Worm (Caenorhabditis elegans) whole organism, L2 larva: ENCODE data around the gene C34C12.1.
A peak's percentile ranks its signal among the peaks of the same experiment; 100 is the strongest.

Source experiments
- C34F6.9 ChIP-seq: fragments of 150-350 bp; optimal IDR thresholded peaks from 2 replicates; lab custom pipeline; 2014; ENCODE audit warnings: missing biosample characterization, missing genetic modification characterization
- F13H6.1 ChIP-seq: sonication (generic microtip); optimal IDR thresholded peaks from 2 replicates; lab custom pipeline; 2016; ENCODE audit warnings: missing genetic modification characterization, missing compliant biosample characterization
- R02D3.7 ChIP-seq: fragments of 150-350 bp; optimal IDR thresholded peaks from 2 replicates; lab custom pipeline; 2014; ENCODE audit warnings: missing biosample characterization, missing genetic modification characterization
- Y55F3AM.14 ChIP-seq: fragments of 200-800 bp; sonication (Bioruptor generic); optimal IDR thresholded peaks from 2 replicates; lab custom pipeline; 2018; ENCODE audit warnings: mild to moderate bottlenecking, missing genetic modification characterization, missing compliant biosample characterization
- ZK546.5 ChIP-seq: sonication (generic microtip); optimal IDR thresholded peaks from 2 replicates; lab custom pipeline; 2017; ENCODE audit warnings: missing biosample characterization, missing genetic modification characterization
- alr-1 ChIP-seq: fragments of 150-350 bp; optimal IDR thresholded peaks from 2 replicates; lab custom pipeline; 2014; ENCODE audit warnings: missing biosample characterization, missing genetic modification characterization
- aly-2 ChIP-seq: fragments of 150-350 bp; optimal IDR thresholded peaks from 2 replicates; lab custom pipeline; 2014; ENCODE audit warnings: missing biosample characterization, missing genetic modification characterization
- ama-1 ChIP-seq: fragments of 150-350 bp; optimal IDR thresholded peaks from 2 replicates; lab custom pipeline; 2018; ENCODE audit warnings: inconsistent platforms
- blmp-1 ChIP-seq: sonication (generic microtip); optimal IDR thresholded peaks from 2 replicates; lab custom pipeline; 2017; ENCODE audit warnings: missing genetic modification characterization, mild to moderate bottlenecking, missing compliant biosample characterization, antibody characterized with exemption, moderate library complexity; ENCODE audit not compliant: insufficient read depth
- ceh-16 ChIP-seq: fragments of 150-350 bp; optimal IDR thresholded peaks from 2 replicates; lab custom pipeline; 2014; ENCODE audit warnings: missing biosample characterization, missing genetic modification characterization
- ceh-82 ChIP-seq: fragments of 150-350 bp; optimal IDR thresholded peaks from 2 replicates; lab custom pipeline; 2014; ENCODE audit warnings: missing biosample characterization, missing genetic modification characterization
- crh-2 ChIP-seq: sonication (generic microtip); optimal IDR thresholded peaks from 2 replicates; lab custom pipeline; 2017; ENCODE audit warnings: missing biosample characterization, missing genetic modification characterization
- dmd-4 ChIP-seq: sonication (generic microtip); optimal IDR thresholded peaks from 2 replicates; lab custom pipeline; 2017; ENCODE audit warnings: missing biosample characterization, missing genetic modification characterization
- egl-27 ChIP-seq: sonication (generic microtip); optimal IDR thresholded peaks from 3 replicates; lab custom pipeline; 2017; ENCODE audit warnings: missing biosample characterization, missing genetic modification reagents, missing genetic modification characterization
- elt-1 ChIP-seq: fragments of 150-350 bp; optimal IDR thresholded peaks from 2 replicates; lab custom pipeline; 2014; ENCODE audit warnings: missing biosample characterization, missing genetic modification characterization
- elt-3 ChIP-seq: sonication (generic microtip); optimal IDR thresholded peaks from 2 replicates; lab custom pipeline; 2017; ENCODE audit warnings: missing biosample characterization, missing genetic modification characterization
- fos-1 ChIP-seq: fragments of 150-350 bp; optimal IDR thresholded peaks from 2 replicates; lab custom pipeline; 2014; ENCODE audit warnings: missing biosample characterization, missing genetic modification characterization
- gmeb-1 ChIP-seq: fragments of 150-350 bp; optimal IDR thresholded peaks from 2 replicates; lab custom pipeline; 2014; ENCODE audit warnings: missing biosample characterization, missing genetic modification characterization
- lin-11 ChIP-seq: fragments of 150-350 bp; sonication (generic microtip); optimal IDR thresholded peaks from 2 replicates; lab custom pipeline; 2014; ENCODE audit warnings: missing biosample characterization, missing genetic modification characterization, inconsistent platforms, mixed read lengths
- lin-13 ChIP-seq: fragments of 150-350 bp; optimal IDR thresholded peaks from 2 replicates; lab custom pipeline; 2014; ENCODE audit warnings: missing biosample characterization, missing genetic modification reagents, missing genetic modification characterization
- lin-39 ChIP-seq: fragments of 150-350 bp; optimal IDR thresholded peaks from 2 replicates; lab custom pipeline; 2014; ENCODE audit warnings: missing biosample characterization, missing genetic modification reagents, missing genetic modification characterization
- lsy-2 ChIP-seq, 2 experiments: fragments of 150-350 bp in 1 of 2; sonication (generic microtip) in 1 of 2; optimal IDR thresholded peaks; 2 replicates each; lab custom pipeline; 2014 to 2017; ENCODE audit warnings: missing biosample characterization in 2 of 2, missing genetic modification characterization in 2 of 2
- mab-5 ChIP-seq: fragments of 150-350 bp; optimal IDR thresholded peaks from 2 replicates; lab custom pipeline; 2014; ENCODE audit warnings: missing biosample characterization, missing genetic modification characterization
- mbf-1 ChIP-seq: sonication (generic microtip); optimal IDR thresholded peaks from 2 replicates; lab custom pipeline; 2017; ENCODE audit warnings: missing biosample characterization, missing genetic modification characterization
- mdl-1 ChIP-seq, 2 experiments: fragments of 150-350 bp in 1 of 2; sonication (generic microtip) in 1 of 2; optimal IDR thresholded peaks; 2 replicates each; lab custom pipeline; 2017; ENCODE audit warnings: missing biosample characterization in 2 of 2, missing genetic modification characterization in 2 of 2
- nhr-10 ChIP-seq: sonication (generic microtip); optimal IDR thresholded peaks from 2 replicates; lab custom pipeline; 2017; ENCODE audit warnings: missing biosample characterization, missing genetic modification characterization
- nhr-11 ChIP-seq: fragments of 150-350 bp; optimal IDR thresholded peaks from 2 replicates; lab custom pipeline; 2014; ENCODE audit warnings: missing biosample characterization, missing genetic modification characterization
- nhr-12 ChIP-seq: fragments of 150-350 bp; optimal IDR thresholded peaks from 2 replicates; lab custom pipeline; 2014; ENCODE audit warnings: missing biosample characterization, missing genetic modification characterization
- nhr-129 ChIP-seq: fragments of 150-350 bp; optimal IDR thresholded peaks from 2 replicates; lab custom pipeline; 2014; ENCODE audit warnings: missing biosample characterization, missing genetic modification characterization
- nhr-21 ChIP-seq: fragments of 150-350 bp; optimal IDR thresholded peaks from 2 replicates; lab custom pipeline; 2014; ENCODE audit warnings: missing biosample characterization, missing genetic modification characterization
- nhr-23 ChIP-seq: fragments of 150-350 bp; optimal IDR thresholded peaks from 2 replicates; lab custom pipeline; 2014; ENCODE audit warnings: missing biosample characterization, missing genetic modification reagents, missing genetic modification characterization
- nhr-237 ChIP-seq: fragments of 150-350 bp; optimal IDR thresholded peaks from 2 replicates; lab custom pipeline; 2014; ENCODE audit warnings: missing biosample characterization, missing genetic modification characterization
- nhr-25 ChIP-seq: fragments of 150-350 bp; sonication (generic microtip); optimal IDR thresholded peaks from 3 replicates; lab custom pipeline; 2014; ENCODE audit warnings: missing biosample characterization, missing genetic modification characterization
- nhr-6 ChIP-seq: fragments of 150-350 bp; optimal IDR thresholded peaks from 2 replicates; lab custom pipeline; 2014; ENCODE audit warnings: missing biosample characterization, missing genetic modification characterization
- nhr-77 ChIP-seq: fragments of 150-350 bp; optimal IDR thresholded peaks from 2 replicates; lab custom pipeline; 2014; ENCODE audit warnings: missing biosample characterization, missing genetic modification characterization
- peb-1 ChIP-seq: fragments of 150-350 bp; optimal IDR thresholded peaks from 2 replicates; lab custom pipeline; 2014; ENCODE audit warnings: missing biosample characterization, missing genetic modification characterization
- sem-4 ChIP-seq: fragments of 150-350 bp; optimal IDR thresholded peaks from 2 replicates; lab custom pipeline; 2014; ENCODE audit warnings: missing biosample characterization, missing genetic modification reagents, missing genetic modification characterization
- skn-1 ChIP-seq: sonication (generic microtip); optimal IDR thresholded peaks from 2 replicates; lab custom pipeline; 2017; ENCODE audit warnings: missing biosample characterization, missing genetic modification characterization
- sma-3 ChIP-seq: sonication (generic microtip); optimal IDR thresholded peaks from 2 replicates; lab custom pipeline; 2016; ENCODE audit warnings: missing genetic modification reagents, missing genetic modification characterization, missing compliant biosample characterization
- sma-9 ChIP-seq, 2 experiments: fragments of 150-350 bp in 1 of 2; sonication (generic microtip) in 1 of 2; optimal IDR thresholded peaks; 2 replicates each; lab custom pipeline; 2014 to 2016; ENCODE audit warnings: missing genetic modification characterization in 2 of 2, mild to moderate bottlenecking in 1 of 2, missing biosample characterization in 1 of 2, missing compliant biosample characterization in 1 of 2, missing genetic modification reagents in 1 of 2, moderate library complexity in 1 of 2
- snpc-4 ChIP-seq: fragments of 150-350 bp; optimal IDR thresholded peaks from 2 replicates; lab custom pipeline; 2014; ENCODE audit warnings: missing biosample characterization, missing genetic modification characterization
- unc-39 ChIP-seq: fragments of 150-350 bp; optimal IDR thresholded peaks from 2 replicates; lab custom pipeline; 2014; ENCODE audit warnings: missing biosample characterization, missing genetic modification characterization
- unc-55 ChIP-seq: fragments of 150-350 bp; sonication (generic microtip); optimal IDR thresholded peaks from 3 replicates; lab custom pipeline; 2014; ENCODE audit warnings: missing biosample characterization, missing genetic modification reagents, missing genetic modification characterization
- unc-62 ChIP-seq: fragments of 150-350 bp; optimal IDR thresholded peaks from 2 replicates; lab custom pipeline; 2014; ENCODE audit warnings: missing biosample characterization, missing genetic modification reagents, missing genetic modification characterization
- zag-1 ChIP-seq: fragments of 150-350 bp; optimal IDR thresholded peaks from 2 replicates; lab custom pipeline; 2014; ENCODE audit warnings: missing biosample characterization, missing genetic modification characterization
- ztf-1 ChIP-seq: fragments of 200-800 bp; sonication (Bioruptor generic); conservative IDR thresholded peaks from 2 replicates; pipeline ENCODE4 v1.3.6; 2022; ENCODE audit warnings: missing genetic modification characterization, missing compliant biosample characterization
- ztf-11 ChIP-seq: sonication (generic microtip); optimal IDR thresholded peaks from 2 replicates; lab custom pipeline; 2017; ENCODE audit warnings: missing biosample characterization, missing genetic modification characterization
- ztf-4 ChIP-seq: fragments of 150-350 bp; optimal IDR thresholded peaks from 2 replicates; lab custom pipeline; 2014; ENCODE audit warnings: missing biosample characterization, missing genetic modification characterization

Gene C34C12.1

ce11 chrIII:3456226-3456625, 2.1 kb downstream of the C34C12.1 start (continued):
- TF ChIP-seq crh-2 (tag; lab: Kevin White, UChicago) (peak; percentile 99), unc-55 (GFP tag; lab: Kevin White, UChicago) (peak; percentile 99), nhr-23 (tag; lab: Kevin White, UChicago) (no peak), ama-1 (lab: Kevin White, UChicago) (no peak), ztf-4 (tag; lab: Kevin White, UChicago) (peak; percentile 96)

ce11 chrIII:3460061-3460460, 5.9 kb downstream of the C34C12.1 start, which contains the start of gene C34C12.8:
Gene C34C12.8, plus strand, starts transcription at chrIII:3460406.
- TF ChIP-seq elt-3 (tag; lab: Kevin White, UChicago) (no peak), peb-1 (tag; lab: Kevin White, UChicago) (no peak), nhr-25 (tag; lab: Kevin White, UChicago) (peak; percentile 97), nhr-11 (tag; lab: Kevin White, UChicago) (no peak), nhr-237 (tag; lab: Kevin White, UChicago) (peak; percentile 69), alr-1 (tag; lab: Kevin White, UChicago) (no peak), ztf-4 (tag; lab: Kevin White, UChicago) (peak; percentile 94), F13H6.1 (peak; percentile 93), nhr-6 (peak; percentile 86), sem-4 (tag; lab: Kevin White, UChicago) (peak; percentile 94), mab-5 (tag; lab: Kevin White, UChicago) (peak; percentile 96), nhr-77 (tag; lab: Kevin White, UChicago) (peak; percentile 85), sma-9 (GFP tag; optimal IDR thresholded peaks at IDR 0.05; lab: Kevin White, UChicago) (peak; percentile 97), sma-9 (tag; optimal IDR thresholded peaks at IDR 0.05; lab: Kevin White, UChicago) (no peak), blmp-1 (peak; percentile 74), nhr-21 (tag; lab: Kevin White, UChicago) (peak; percentile 96), mbf-1 (tag; lab: Kevin White, UChicago) (no peak), sma-3 (GFP tag; lab: Kevin White, UChicago) (peak; percentile 95), Y55F3AM.14 (GFP tag; lab: Kevin White, UChicago) (peak; percentile 80), lsy-2 (tag; optimal IDR thresholded peaks at IDR 0.05; lab: Kevin White, UChicago) (peak; percentile 97), gmeb-1 (tag; lab: Kevin White, UChicago) (peak; percentile 98), unc-39 (tag; lab: Kevin White, UChicago) (no peak), ZK546.5 (tag; lab: Kevin White, UChicago) (peak; percentile 65), R02D3.7 (peak; percentile 77), aly-2 (tag; lab: Kevin White, UChicago) (peak; percentile 48), skn-1 (no peak), mdl-1 (tag; optimal IDR thresholded peaks at IDR 0.05; lab: Kevin White, UChicago) (peak in 1 of 2 experiments; percentile 73), dmd-4 (tag; lab: Kevin White, UChicago) (peak; percentile 35), nhr-129 (peak; percentile 91), lin-39 (tag; lab: Kevin White, UChicago) (no peak), snpc-4 (peak; percentile 71), nhr-23 (tag; lab: Kevin White, UChicago) (no peak), lin-11 (tag; lab: Kevin White, UChicago) (peak; percentile 93), nhr-10 (peak; percentile 85), crh-2 (tag; lab: Kevin White, UChicago) (peak; percentile 96), elt-1 (peak; percentile 41), zag-1 (tag; lab: Kevin White, UChicago) (peak; percentile 81), egl-27 (tag; lab: Kevin White, UChicago) (peak; percentile 93), C34F6.9 (tag; lab: Kevin White, UChicago) (peak; percentile 97), ceh-16 (tag; lab: Kevin White, UChicago) (peak; percentile 79), lin-13 (GFP tag; lab: Kevin White, UChicago) (peak; percentile 94), ztf-11 (tag; lab: Kevin White, UChicago) (no peak), unc-55 (GFP tag; lab: Kevin White, UChicago) (peak; percentile 97), fos-1 (tag; lab: Kevin White, UChicago) (peak; percentile 70), unc-62 (GFP tag; lab: Kevin White, UChicago) (peak; percentile 58), nhr-12 (no peak), ztf-1 (0 out of 2 replicates have a peak, but pooled peaks have one; percentile 42), ama-1 (lab: Kevin White, UChicago) (peak; percentile 79), ceh-82 (peak; percentile 71)
